Worm (Caenorhabditis elegans) whole organism, midembryonic: ENCODE measurements around the gene B0432.8.

ENCODE experiments used
- flt-1 ChIP-seq: fragments of 200-800 bp; sonication (Bioruptor generic); IDR thresholded peaks from 2 replicates; pipeline ENCODE4 v1.3.6; 2022; ENCODE audit warnings: missing genetic modification characterization, missing compliant biosample characterization
- med-1 ChIP-seq: sonication (generic microtip); optimal IDR thresholded peaks from 2 replicates; lab custom pipeline; 2017; ENCODE audit warnings: missing genetic modification characterization, mild to moderate bottlenecking, missing compliant biosample characterization, antibody characterized with exemption, missing genetic modification reagents; ENCODE audit not compliant: insufficient read depth
- ztf-29 ChIP-seq: fragments of 200-800 bp; sonication (Bioruptor generic); IDR thresholded peaks from 2 replicates; pipeline ENCODE4 v1.3.6; 2022; ENCODE audit warnings: missing genetic modification reagents, missing genetic modification characterization, missing compliant biosample characterization

ce11 chrII:232641-233040 is 45.9 kb downstream of the B0432.8 start, which contains the start of gene Y43H11AL.1:
- TF ChIP-seq ztf-29: no peak
- no peak for TF ChIP-seq flt-1 (GFP tag; lab: Robert Waterston, UW)
- TF ChIP-seq med-1 (GFP tag; lab: Kevin White, UChicago): no peak
